Worm (Caenorhabditis elegans) whole organism, L2 larva: ENCODE data around the gene F59A6.3.

Source experiments
- R02D3.7 ChIP-seq: fragments of 150-350 bp; optimal IDR thresholded peaks from 2 replicates; lab custom pipeline; 2014; ENCODE audit warnings: missing biosample characterization, missing genetic modification characterization
- aly-2 ChIP-seq: fragments of 150-350 bp; optimal IDR thresholded peaks from 2 replicates; lab custom pipeline; 2014; ENCODE audit warnings: missing biosample characterization, missing genetic modification characterization
- elt-3 ChIP-seq: sonication (generic microtip); optimal IDR thresholded peaks from 2 replicates; lab custom pipeline; 2017; ENCODE audit warnings: missing biosample characterization, missing genetic modification characterization
- mbf-1 ChIP-seq: sonication (generic microtip); optimal IDR thresholded peaks from 2 replicates; lab custom pipeline; 2017; ENCODE audit warnings: missing biosample characterization, missing genetic modification characterization
- nhr-11 ChIP-seq: fragments of 150-350 bp; optimal IDR thresholded peaks from 2 replicates; lab custom pipeline; 2014; ENCODE audit warnings: missing biosample characterization, missing genetic modification characterization
- nhr-129 ChIP-seq: fragments of 150-350 bp; optimal IDR thresholded peaks from 2 replicates; lab custom pipeline; 2014; ENCODE audit warnings: missing biosample characterization, missing genetic modification characterization
- nhr-237 ChIP-seq: fragments of 150-350 bp; optimal IDR thresholded peaks from 2 replicates; lab custom pipeline; 2014; ENCODE audit warnings: missing biosample characterization, missing genetic modification characterization

ce11 chrII:5055129-5055666 lies 47.1 kb downstream of the F59A6.3 start, which contains the start of the genes ify-1 and rpl-22:
- TF ChIP-seq mbf-1 (tag; lab: Kevin White, UChicago) (no peak), nhr-129 (peak; percentile 98), nhr-237 (tag; lab: Kevin White, UChicago) (no peak), R02D3.7 (tag; lab: Kevin White, UChicago) (peak; percentile 43), nhr-11 (tag; lab: Kevin White, UChicago) (peak; percentile 37), aly-2 (no peak), elt-3 (tag; lab: Kevin White, UChicago) (no peak)
